Worm (Caenorhabditis elegans) whole organism, L4/young adult: ENCODE results near the gene clec-78.

Experiments
- W03F9.2 ChIP-seq: fragments of 150-350 bp; optimal IDR thresholded peaks from 2 replicates; lab custom pipeline; 2014; ENCODE audit warnings: missing biosample characterization, missing genetic modification characterization
- dao-5 ChIP-seq: sonication (generic microtip); optimal IDR thresholded peaks from 2 replicates; lab custom pipeline; 2016; ENCODE audit warnings: missing genotype, missing genetic modification characterization, moderate library complexity, missing compliant biosample characterization
- him-1 ChIP-seq: sonication (generic microtip); optimal IDR thresholded peaks from 2 replicates; lab custom pipeline; 2016; ENCODE audit warnings: missing genotype, missing genetic modification reagents, missing genetic modification characterization, missing compliant biosample characterization

ce11 chrIV:3977965-3978523, 10.9 kb upstream of the clec-78 start, which contains the start of gene srh-220:
- no peak for TF ChIP-seq dao-5 (tag; lab: Kevin White, UChicago)
- TF ChIP-seq him-1: no peak
- no peak for TF ChIP-seq W03F9.2
